Worm (Caenorhabditis elegans) whole organism, young adult: ENCODE data around the gene mig-22.

Source experiments
- ama-1 ChIP-seq, 3 experiments: fragments of 150-350 bp in 1 of 3; sonication (generic microtip) in 2 of 3; optimal IDR thresholded peaks; 2 replicates each; lab custom pipeline; 2014 to 2018; ENCODE audit warnings: missing biosample characterization in 2 of 3, missing genetic modification characterization in 2 of 3, missing genetic modification reagents in 2 of 3
- ztf-25 ChIP-seq: fragments of 200-800 bp; sonication (Bioruptor generic); IDR thresholded peaks from 2 replicates; pipeline ENCODE4 v1.3.6; 2022; ENCODE audit warnings: missing genetic modification reagents, missing genetic modification characterization, missing compliant biosample characterization

- TF ChIP-seq ztf-25 (GFP tag; lab: Robert Waterston, UW) (no peak), ama-1 (optimal IDR thresholded peaks at IDR 0.05; lab: Kevin White, UChicago) (no peak), ama-1 (GFP tag; optimal IDR thresholded peaks at IDR 0.05; lab: Kevin White, UChicago) (no peak)
These were observed 38.7 kb upstream of the mig-22 start for ce11 chrIII:8805815-8806214.
